Fruit fly (Drosophila melanogaster): Measurements from ENCODE around the gene CG1582.

Gene CG1582

DNA sequence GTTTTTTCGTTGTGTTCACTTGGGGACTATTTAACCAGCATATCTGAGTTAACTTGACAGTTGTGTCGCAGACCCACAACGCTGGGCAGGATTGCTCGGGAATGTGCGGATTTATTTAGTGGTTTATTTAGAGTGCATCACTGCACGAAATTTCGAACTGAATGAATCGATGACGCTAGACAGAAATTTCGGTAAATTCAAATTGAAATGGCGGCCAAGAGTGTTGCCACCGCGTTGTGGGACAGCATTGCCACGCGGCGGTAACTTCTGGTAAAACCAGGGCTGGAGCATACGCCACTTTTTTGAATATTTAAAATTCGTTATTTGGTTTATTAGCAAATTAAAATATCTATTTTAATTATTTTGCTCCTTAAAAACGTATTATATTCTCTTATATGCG is 44.4 kb downstream of the CG1582 start, which contains the start of gene feo (continued):
- TF ChIP-seq sqz (GFP tag; optimal IDR thresholded peaks at IDR 0.05) (no peak), usp (GFP tag; optimal IDR thresholded peaks at IDR 0.05) (no peak), MBD-R2 (GFP tag; IDR thresholded peaks at IDR 0.05) (peak; percentile 37; the same call in 1 of the 2 replicates), D19B (GFP tag; optimal IDR thresholded peaks at IDR 0.05) (no peak), run (tag; optimal IDR thresholded peaks at IDR 0.05) (no peak), da (GFP tag; optimal IDR thresholded peaks at IDR 0.05) (no peak), CG3065 (GFP tag; optimal IDR thresholded peaks at IDR 0.05) (no peak), Max (GFP tag; optimal IDR thresholded peaks at IDR 0.05) (no peak), en (GFP tag; optimal IDR thresholded peaks at IDR 0.05) (no peak), sna (GFP tag; IDR thresholded peaks at IDR 0.05; ENCODE audit: partially characterized antibody) (no peak), Stat92E (GFP tag; optimal IDR thresholded peaks at IDR 0.05) (no peak), gsb-n (tag; optimal IDR thresholded peaks at IDR 0.05) (no peak), pum (GFP tag; optimal IDR thresholded peaks at IDR 0.05) (no peak), fd102C (GFP tag; optimal IDR thresholded peaks at IDR 0.05) (no peak), corto (GFP tag; optimal IDR thresholded peaks at IDR 0.05) (no peak), CG9932 (GFP tag; IDR thresholded peaks at IDR 0.05) (no peak), CG2129 (GFP tag; IDR thresholded peaks at IDR 0.05; ENCODE audit: partially characterized antibody) (no peak), Spps (tag; optimal IDR thresholded peaks at IDR 0.05) (no peak), amos (GFP tag; IDR thresholded peaks at IDR 0.05; ENCODE audit: partially characterized antibody) (peak; percentile 38), CG13894 (tag; optimal IDR thresholded peaks at IDR 0.05) (no peak), Lhr (GFP tag; optimal IDR thresholded peaks at IDR 0.05) (no peak), wor (GFP tag; IDR thresholded peaks at IDR 0.05) (no peak), CG1647 (GFP tag; optimal IDR thresholded peaks at IDR 0.05) (no peak), CG16815 (GFP tag; optimal IDR thresholded peaks at IDR 0.05) (no peak), danr (GFP tag; IDR thresholded peaks at IDR 0.05) (no peak), lab (GFP tag; optimal IDR thresholded peaks at IDR 0.05) (no peak), CG1832 (GFP tag; optimal IDR thresholded peaks at IDR 0.05) (no peak), sc (optimal IDR thresholded peaks at IDR 0.05) (no peak), sc (GFP tag; optimal IDR thresholded peaks at IDR 0.05) (no peak), disco-r (GFP tag; optimal IDR thresholded peaks at IDR 0.05) (no peak), Gug (GFP tag; IDR thresholded peaks at IDR 0.05) (no peak), CG34422 (GFP tag; IDR thresholded peaks at IDR 0.05) (no peak), CG1792 (GFP tag; optimal IDR thresholded peaks at IDR 0.05) (no peak), Six4 (GFP tag; optimal IDR thresholded peaks at IDR 0.05) (no peak), CG10565 (GFP tag; optimal IDR thresholded peaks at IDR 0.05) (no peak), Bdp1 (GFP tag; optimal IDR thresholded peaks at IDR 0.05) (no peak), CG15696 (tag; optimal IDR thresholded peaks at IDR 0.05) (peak; percentile 14), E2f1 (GFP tag; IDR thresholded peaks at IDR 0.05) (no peak), Gsc (GFP tag; IDR thresholded peaks at IDR 0.05) (no peak), CG11696 (GFP tag; IDR thresholded peaks at IDR 0.05) (no peak), inv (GFP tag; IDR thresholded peaks at IDR 0.05; ENCODE audit: partially characterized antibody) (no peak), CG12299 (tag; optimal IDR thresholded peaks at IDR 0.05) (no peak), gfzf (GFP tag; optimal IDR thresholded peaks at IDR 0.05) (peak; percentile 25), crc (GFP tag; optimal IDR thresholded peaks at IDR 0.05) (no peak), tap (tag; optimal IDR thresholded peaks at IDR 0.05) (no peak), CG10654 (GFP tag; optimal IDR thresholded peaks at IDR 0.05) (no peak), HLH54F (GFP tag; optimal IDR thresholded peaks at IDR 0.05) (no peak), scrt (GFP tag; optimal IDR thresholded peaks at IDR 0.05) (no peak), CG3281 (GFP tag; optimal IDR thresholded peaks at IDR 0.05) (no peak), CG2712 (tag; optimal IDR thresholded peaks at IDR 0.05) (peak; percentile 1), CG2120 (GFP tag; optimal IDR thresholded peaks at IDR 0.05) (peak; percentile 29), esg (GFP tag; conservative IDR thresholded peaks at IDR 0.05) (no peak)

All from whole organism, embryonic.